Worm (Caenorhabditis elegans): ENCODE results near the gene lin-48.

ce11 chrIII:3786427-3786935 is 41.2 kb downstream of the lin-48 start, which contains the start of gene acy-3:
- no peak for TF ChIP-seq ces-1 (GFP tag; optimal IDR thresholded peaks at IDR 0.05)
- TF ChIP-seq lsy-2 (tag; optimal IDR thresholded peaks at IDR 0.05): no peak
- TF ChIP-seq elt-3 (tag; optimal IDR thresholded peaks at IDR 0.05): no peak
- TF ChIP-seq unc-62 (GFP tag; optimal IDR thresholded peaks at IDR 0.05): peak; percentile 70
